Worm (Caenorhabditis elegans) whole organism, L3 larva: Measurements from ENCODE around the gene T06A10.2.

Experiments used
- daf-12 ChIP-seq: fragments of 150-350 bp; optimal IDR thresholded peaks from 2 replicates; lab custom pipeline; 2014; ENCODE audit warnings: missing biosample characterization, missing genetic modification reagents, missing genetic modification characterization
- elt-3 ChIP-seq, 3 experiments: fragments of 150-350 bp in 1 of 3; sonication (generic microtip) in 2 of 3; optimal IDR thresholded peaks; 2 replicates in 2 of 3; 4 replicates in 1 of 3; lab custom pipeline; 2014 to 2017; ENCODE audit warnings: missing biosample characterization in 3 of 3, missing genetic modification characterization in 3 of 3
- fkh-2 ChIP-seq: fragments of 150-350 bp; optimal IDR thresholded peaks from 2 replicates; lab custom pipeline; 2014; ENCODE audit warnings: missing biosample characterization, missing genetic modification reagents, missing genetic modification characterization
- fos-1 ChIP-seq: fragments of 150-350 bp; optimal IDR thresholded peaks from 2 replicates; lab custom pipeline; 2014; ENCODE audit warnings: missing biosample characterization, missing genetic modification characterization
- mdl-1 ChIP-seq: fragments of 150-350 bp; optimal IDR thresholded peaks from 2 replicates; lab custom pipeline; 2014; ENCODE audit warnings: missing biosample characterization, missing genetic modification characterization
- nhr-12 ChIP-seq: fragments of 150-350 bp; optimal IDR thresholded peaks from 2 replicates; lab custom pipeline; 2014; ENCODE audit warnings: missing biosample characterization, missing genetic modification characterization
- nhr-237 ChIP-seq: fragments of 150-350 bp; optimal IDR thresholded peaks from 2 replicates; lab custom pipeline; 2014; ENCODE audit warnings: missing biosample characterization, missing genetic modification characterization
- nhr-28 ChIP-seq: fragments of 150-350 bp; optimal IDR thresholded peaks from 2 replicates; lab custom pipeline; 2014; ENCODE audit warnings: missing biosample characterization, missing genetic modification characterization
- nhr-67 ChIP-seq: fragments of 150-350 bp; optimal IDR thresholded peaks from 2 replicates; lab custom pipeline; 2014; ENCODE audit warnings: missing biosample characterization, missing genetic modification characterization
- nhr-76 ChIP-seq: fragments of 150-350 bp; sonication (generic microtip); optimal IDR thresholded peaks from 5 replicates; lab custom pipeline; 2014; ENCODE audit warnings: missing biosample characterization, missing genetic modification characterization
- unc-39 ChIP-seq: sonication (generic microtip); optimal IDR thresholded peaks from 4 replicates; lab custom pipeline; 2017; ENCODE audit warnings: missing biosample characterization, missing genetic modification characterization
- unc-62 ChIP-seq: fragments of 150-350 bp; sonication (generic microtip); optimal IDR thresholded peaks from 4 replicates; lab custom pipeline; 2014; ENCODE audit warnings: missing biosample characterization, missing genetic modification reagents, missing genetic modification characterization

ce11 chrIV:16931077-16931476 lies 35.7 kb downstream of the T06A10.2 start, which contains the start of gene Y116A8C.49:
- TF ChIP-seq nhr-12 (tag; lab: Kevin White, UChicago) (no peak), daf-12 (no peak), unc-39 (tag; lab: Kevin White, UChicago) (no peak), nhr-28 (no peak), mdl-1 (tag; lab: Kevin White, UChicago) (no peak), fos-1 (tag; lab: Kevin White, UChicago) (no peak), nhr-67 (no peak), nhr-76 (tag; lab: Kevin White, UChicago) (no peak), nhr-237 (tag; lab: Kevin White, UChicago) (no peak), fkh-2 (tag; lab: Kevin White, UChicago) (no peak), unc-62 (GFP tag; lab: Kevin White, UChicago) (no peak), elt-3 (tag; optimal IDR thresholded peaks at IDR 0.05; lab: Kevin White, UChicago) (no peak)
